Fruit fly (Drosophila melanogaster) whole organism, pupa: Measurements from ENCODE around the gene Doc3.

Experiments
- CG34367 ChIP-seq: fragments of 200-800 bp; sonication (Bioruptor generic); optimal IDR thresholded peaks from 2 replicates; lab custom pipeline; 2018; ENCODE audit warnings: missing biosample characterization, mild to moderate bottlenecking, missing genetic modification characterization
- CG4496 ChIP-seq: fragments of 200-800 bp; sonication (Bioruptor generic); IDR thresholded peaks from 3 replicates; pipeline ENCODE4 v1.3.6; 2022; ENCODE audit warnings: missing biosample characterization, missing genetic modification characterization
- D1 ChIP-seq: fragments of 200-800 bp; sonication (Bioruptor generic); optimal IDR thresholded peaks from 2 replicates; lab custom pipeline; 2018; ENCODE audit warnings: missing biosample characterization, mild to moderate bottlenecking, missing genetic modification characterization, moderate library complexity
- rn ChIP-seq: fragments of 200-800 bp; sonication (Bioruptor generic); IDR thresholded peaks from 2 replicates; pipeline ENCODE4 v1.3.6; 2022; ENCODE audit warnings: missing biosample characterization, missing genetic modification characterization

DNA sequence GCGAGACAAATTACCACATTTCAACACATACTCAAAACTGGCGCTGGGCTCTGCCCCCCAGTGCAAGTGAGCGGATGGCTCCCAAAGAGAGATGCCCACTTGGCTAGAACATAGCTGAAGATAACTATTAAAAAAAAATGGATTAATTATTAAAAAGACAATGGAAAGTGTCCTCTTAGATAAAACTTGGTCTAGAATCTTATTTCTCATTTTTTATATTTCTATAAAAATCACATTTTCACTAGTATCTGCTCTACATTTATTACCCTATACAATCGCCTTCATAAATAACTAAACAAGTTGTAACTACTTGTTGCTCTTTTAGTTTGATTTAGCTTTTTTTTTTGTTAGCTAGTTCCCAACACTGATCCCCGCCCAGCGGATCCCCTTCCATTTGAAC is 27.9 kb downstream of the Doc3 start:
- no peak for TF ChIP-seq D1 (tag; lab: Kevin White, UChicago)
- no peak for TF ChIP-seq CG4496 (GFP tag; lab: Robert Waterston, UW)
- TF ChIP-seq rn = no peak
- no peak for TF ChIP-seq CG34367 (tag; lab: Kevin White, UChicago)
